Fruit fly (Drosophila melanogaster): ENCODE measurements around the gene Lmpt.

DNA sequence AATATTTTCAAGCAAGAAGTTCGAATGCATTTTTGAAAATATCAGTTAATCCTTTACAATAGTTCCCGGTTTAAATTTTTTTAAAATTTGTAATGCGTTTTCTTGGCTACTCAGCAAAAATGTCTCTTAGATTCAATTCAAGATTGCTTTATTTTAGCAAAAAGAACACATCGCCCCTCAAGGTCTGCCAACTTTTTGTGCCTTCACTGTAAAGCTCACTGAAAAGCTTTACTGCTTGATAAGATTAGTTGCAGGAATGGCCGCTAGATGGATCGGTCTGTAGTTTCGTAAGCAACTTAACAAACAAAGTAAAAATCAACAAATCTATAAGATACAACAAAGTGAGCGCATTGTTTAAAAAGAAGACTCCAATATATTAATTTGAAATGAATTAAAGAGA lies 18.9 kb downstream of the Lmpt start:
- no peak for TF ChIP-seq CG8478 (optimal IDR thresholded peaks at IDR 0.05)
- TF ChIP-seq EcR (GFP tag; optimal IDR thresholded peaks at IDR 0.05): no peak
- TF ChIP-seq pan (optimal IDR thresholded peaks at IDR 0.05): no peak
